1 fruit fly cellular context compared by ENCODE assay signal in the genomic region with DNA sequence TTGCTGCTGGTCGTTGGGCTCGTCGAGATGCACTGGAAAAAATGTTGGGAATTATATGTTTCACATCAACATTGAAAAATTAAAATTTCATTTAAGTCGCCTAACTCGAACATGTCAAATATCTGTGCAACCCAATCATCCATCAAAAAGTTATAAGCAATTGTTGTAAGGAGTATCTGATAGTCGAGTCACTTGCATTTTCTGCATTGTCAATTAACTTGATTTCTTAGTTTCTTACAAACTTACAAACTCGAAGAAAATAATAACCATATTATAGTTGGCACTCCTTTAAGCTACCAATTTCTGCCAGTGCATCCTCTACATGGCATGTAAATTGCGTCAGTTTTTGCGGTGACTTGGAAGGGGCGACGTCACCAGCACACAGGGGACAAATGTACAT.
TF ChIP-seq lines count a peak whose summit lies in the region.

No protein-coding gene starts in this region.

TF ChIP-seq in whole organism, embryonic, 481 proteins besides CTCF, POLR2A, EP300 and RAD21 (continued from another document and continues in another):
- TF ChIP-seq onecut (GFP tag; IDR thresholded peaks at IDR 0.05; lab: Robert Waterston, UW) (no peak), usp (GFP tag; optimal IDR thresholded peaks at IDR 0.05; lab: Kevin White, UChicago) (no peak), sob (GFP tag; IDR thresholded peaks at IDR 0.05; lab: Robert Waterston, UW) (no peak), chn (GFP tag; optimal IDR thresholded peaks at IDR 0.05; lab: Kevin White, UChicago) (peak; percentile 53), D19A (tag; optimal IDR thresholded peaks at IDR 0.05; lab: Kevin White, UChicago) (peak; percentile 23), CG15479 (GFP tag; optimal IDR thresholded peaks at IDR 0.05; lab: Kevin White, UChicago) (no peak), CG15011 (GFP tag; optimal IDR thresholded peaks at IDR 0.05; lab: Kevin White, UChicago) (no peak), CG17361 (GFP tag; IDR thresholded peaks at IDR 0.05; lab: Robert Waterston, UW) (peak; percentile 61), fd3F (GFP tag; optimal IDR thresholded peaks at IDR 0.05; lab: Kevin White, UChicago) (no peak), Xrp1 (GFP tag; IDR thresholded peaks at IDR 0.05; lab: Robert Waterston, UW) (peak; percentile 66; the same call in 1 of the 2 replicates), CG8388 (GFP tag; optimal IDR thresholded peaks at IDR 0.05; lab: Kevin White, UChicago) (peak; percentile 45), CG1603 (tag; optimal IDR thresholded peaks at IDR 0.05; lab: Kevin White, UChicago) (peak; percentile 53), tna (GFP tag; IDR thresholded peaks at IDR 0.05; lab: Robert Waterston, UW; ENCODE audit: partially characterized antibody) (peak; percentile 27; the same call in 1 of the 2 replicates), CG1602 (GFP tag; optimal IDR thresholded peaks at IDR 0.05; lab: Kevin White, UChicago) (peak; percentile 54), seq (GFP tag; IDR thresholded peaks at IDR 0.05; lab: Robert Waterston, UW) (no peak), en (GFP tag; optimal IDR thresholded peaks at IDR 0.05; lab: Kevin White, UChicago) (peak; percentile 29), slp2 (GFP tag; optimal IDR thresholded peaks at IDR 0.05; lab: Kevin White, UChicago) (no peak), CG10366 (GFP tag; IDR thresholded peaks at IDR 0.05; lab: Robert Waterston, UW) (no peak), ab (GFP tag; optimal IDR thresholded peaks at IDR 0.05; lab: Kevin White, UChicago) (no peak), CG9609 (GFP tag; optimal IDR thresholded peaks at IDR 0.05; lab: Kevin White, UChicago) (peak; percentile 27), BEAF-32 (GFP tag; optimal IDR thresholded peaks at IDR 0.05; lab: Kevin White, UChicago) (no peak), Rfx (GFP tag; IDR thresholded peaks at IDR 0.05; lab: Robert Waterston, UW) (no peak), CG6791 (GFP tag; IDR thresholded peaks at IDR 0.05; lab: Robert Waterston, UW; ENCODE audit: partially characterized antibody) (0 out of 3 replicates have a peak, but pooled peaks have one; percentile 52), CG1233 (GFP tag; optimal IDR thresholded peaks at IDR 0.05; lab: Kevin White, UChicago) (peak; percentile 19), shn (GFP tag; optimal IDR thresholded peaks at IDR 0.05; lab: Kevin White, UChicago) (peak; percentile 7), bowl (GFP tag; IDR thresholded peaks at IDR 0.05; lab: Robert Waterston, UW) (no peak), prd (optimal IDR thresholded peaks at IDR 0.05; lab: Kevin White, UChicago) (no peak), prd (GFP tag; IDR thresholded peaks at IDR 0.05; lab: Robert Waterston, UW) (peak; percentile 61; the same call in 2 of the 3 replicates), CG13424 (tag; optimal IDR thresholded peaks at IDR 0.05; lab: Kevin White, UChicago) (peak; percentile 42), ac (GFP tag; optimal IDR thresholded peaks at IDR 0.05; lab: Kevin White, UChicago) (no peak), ind (GFP tag; optimal IDR thresholded peaks at IDR 0.05; lab: Kevin White, UChicago) (peak; percentile 8), cas (GFP tag; IDR thresholded peaks at IDR 0.05; lab: Robert Waterston, UW) (no peak), sens (GFP tag; lab: Kevin White, UChicago) (peak; percentile 79), Pdp1 (GFP tag; optimal IDR thresholded peaks at IDR 0.05; lab: Kevin White, UChicago) (peak; percentile 7 to 40), CG17802 (tag; optimal IDR thresholded peaks at IDR 0.05; lab: Kevin White, UChicago) (peak; percentile 12), phol (tag; optimal IDR thresholded peaks at IDR 0.05; lab: Kevin White, UChicago) (peak; percentile 56), Usf (GFP tag; optimal IDR thresholded peaks at IDR 0.05; lab: Kevin White, UChicago) (peak; percentile 18), Nf-YA (GFP tag; IDR thresholded peaks at IDR 0.05; lab: Robert Waterston, UW) (0 out of 2 replicates have a peak, but pooled peaks have one; percentile 19), danr (GFP tag; IDR thresholded peaks at IDR 0.05; lab: Robert Waterston, UW) (no peak), p53 (GFP tag; optimal IDR thresholded peaks at IDR 0.05; lab: Kevin White, UChicago) (no peak), fu2 (GFP tag; optimal IDR thresholded peaks at IDR 0.05; lab: Kevin White, UChicago) (no peak), nau (GFP tag; optimal IDR thresholded peaks at IDR 0.05; lab: Kevin White, UChicago) (peak; percentile 37), CG1529 (GFP tag; optimal IDR thresholded peaks at IDR 0.05; lab: Kevin White, UChicago) (peak; percentile 37), Ets65A (GFP tag; lab: Kevin White, UChicago) (peak; percentile 95), CG10543 (GFP tag; optimal IDR thresholded peaks at IDR 0.05; lab: Kevin White, UChicago) (no peak), ttk (GFP tag; IDR thresholded peaks at IDR 0.05; lab: Robert Waterston, UW) (0 out of 2 replicates have a peak, but pooled peaks have one; percentile 8), lola (GFP tag; optimal IDR thresholded peaks at IDR 0.05; lab: Kevin White, UChicago) (peak in 1 of 3 experiments; percentile 29), Dref (GFP tag; IDR thresholded peaks at IDR 0.05; lab: Robert Waterston, UW) (no peak), Meics (GFP tag; optimal IDR thresholded peaks at IDR 0.05; lab: Kevin White, UChicago) (peak; percentile 40), Spps (tag; optimal IDR thresholded peaks at IDR 0.05; lab: Kevin White, UChicago) (no peak), eve (GFP tag; optimal IDR thresholded peaks at IDR 0.05; lab: Kevin White, UChicago) (peak in 1 of 2 experiments; percentile 67), Hey (tag; optimal IDR thresholded peaks at IDR 0.05; lab: Kevin White, UChicago) (no peak), CG9727 (GFP tag; optimal IDR thresholded peaks at IDR 0.05; lab: Kevin White, UChicago) (peak; percentile 65), CG34422 (GFP tag; IDR thresholded peaks at IDR 0.05; lab: Robert Waterston, UW) (0 out of 3 replicates have a peak, but pooled peaks have one; percentile 32), HHEX (GFP tag; optimal IDR thresholded peaks at IDR 0.05; lab: Kevin White, UChicago) (no peak), gce (GFP tag; IDR thresholded peaks at IDR 0.05; lab: Robert Waterston, UW) (0 out of 3 replicates have a peak, but pooled peaks have one; percentile 10), ato (GFP tag; IDR thresholded peaks at IDR 0.05; lab: Robert Waterston, UW; ENCODE audit: partially characterized antibody) (no peak), esg (GFP tag; conservative IDR thresholded peaks at IDR 0.05; lab: Robert Waterston, UW) (0 out of 2 replicates have a peak, but pooled peaks have one; percentile 36), CG10209 (GFP tag; optimal IDR thresholded peaks at IDR 0.05; lab: Kevin White, UChicago) (peak; percentile 18), CG12155 (GFP tag; optimal IDR thresholded peaks at IDR 0.05; lab: Kevin White, UChicago) (peak; percentile 2), ATbp (GFP tag; optimal IDR thresholded peaks at IDR 0.05; lab: Kevin White, UChicago) (peak; percentile 37), CG17385 (GFP tag; optimal IDR thresholded peaks at IDR 0.05; lab: Kevin White, UChicago) (peak; percentile 27), CG17829 (tag; optimal IDR thresholded peaks at IDR 0.05; lab: Kevin White, UChicago) (peak; percentile 55), gem (tag; optimal IDR thresholded peaks at IDR 0.05; lab: Kevin White, UChicago) (peak; percentile 72), sr (GFP tag; IDR thresholded peaks at IDR 0.05; lab: Robert Waterston, UW) (no peak), CG8478 (optimal IDR thresholded peaks at IDR 0.05; lab: Kevin White, UChicago) (no peak), CG11695 (GFP tag; IDR thresholded peaks at IDR 0.05; lab: Robert Waterston, UW) (0 out of 3 replicates have a peak, but pooled peaks have one; percentile 37), Sox100B (GFP tag; optimal IDR thresholded peaks at IDR 0.05; lab: Kevin White, UChicago) (peak; percentile 48), CG31441 (GFP tag; IDR thresholded peaks at IDR 0.05; lab: Robert Waterston, UW) (peak; percentile 73), Antp (GFP tag; optimal IDR thresholded peaks at IDR 0.05; lab: Kevin White, UChicago) (peak; percentile 32), ERR (GFP tag; optimal IDR thresholded peaks at IDR 0.05; lab: Kevin White, UChicago) (no peak), HLHmδ (GFP tag; optimal IDR thresholded peaks at IDR 0.05; lab: Kevin White, UChicago) (no peak), peb (GFP tag; IDR thresholded peaks at IDR 0.05; lab: Robert Waterston, UW) (no peak), CG7556 (GFP tag; optimal IDR thresholded peaks at IDR 0.05; lab: Kevin White, UChicago) (peak; percentile 64), CG16813 (GFP tag; IDR thresholded peaks at IDR 0.05; lab: Robert Waterston, UW; ENCODE audit: partially characterized antibody) (peak; percentile 54; the same call in 2 of the 3 replicates), CG18764 (GFP tag; optimal IDR thresholded peaks at IDR 0.05; lab: Kevin White, UChicago) (peak; percentile 30), tio (GFP tag; optimal IDR thresholded peaks at IDR 0.05; lab: Kevin White, UChicago) (peak; percentile 51), Six4 (GFP tag; optimal IDR thresholded peaks at IDR 0.05; lab: Kevin White, UChicago) (peak; percentile 20), CG8765 (GFP tag; IDR thresholded peaks at IDR 0.05; lab: Robert Waterston, UW) (no peak), Hr51 (GFP tag; optimal IDR thresholded peaks at IDR 0.05; lab: Kevin White, UChicago) (peak in 1 of 2 experiments; percentile 58), CG42726 (GFP tag; IDR thresholded peaks at IDR 0.05; lab: Robert Waterston, UW; ENCODE audit: partially characterized antibody) (no peak), Tbp (GFP tag; optimal IDR thresholded peaks at IDR 0.05; lab: Kevin White, UChicago) (no peak), insv (GFP tag; optimal IDR thresholded peaks at IDR 0.05; lab: Kevin White, UChicago) (no peak), ewg (GFP tag; optimal IDR thresholded peaks at IDR 0.05; lab: Kevin White, UChicago) (peak; percentile 9), ranshi (GFP tag; IDR thresholded peaks at IDR 0.05; lab: Robert Waterston, UW) (peak; percentile 4; the same call in 1 of the 2 replicates), Sry-δ (GFP tag; optimal IDR thresholded peaks at IDR 0.05; lab: Kevin White, UChicago) (peak; percentile 10), CG31224 (GFP tag; IDR thresholded peaks at IDR 0.05; lab: Robert Waterston, UW) (no peak), CG12391 (tag; optimal IDR thresholded peaks at IDR 0.05; lab: Kevin White, UChicago) (peak; percentile 45), lbe (GFP tag; optimal IDR thresholded peaks at IDR 0.05; lab: Kevin White, UChicago) (no peak), Hsf (GFP tag; optimal IDR thresholded peaks at IDR 0.05; lab: Kevin White, UChicago) (peak; percentile 49), CG10274 (GFP tag; optimal IDR thresholded peaks at IDR 0.05; lab: Kevin White, UChicago) (no peak), CG14667 (GFP tag; IDR thresholded peaks at IDR 0.05; lab: Robert Waterston, UW) (peak; percentile 24; the same call in 1 of the 2 replicates), btn (GFP tag; optimal IDR thresholded peaks at IDR 0.05; lab: Kevin White, UChicago) (peak; percentile 29), sna (GFP tag; IDR thresholded peaks at IDR 0.05; lab: Robert Waterston, UW; ENCODE audit: partially characterized antibody) (no peak), CG13775 (GFP tag; optimal IDR thresholded peaks at IDR 0.05; lab: Kevin White, UChicago) (peak; percentile 31), Fer2 (tag; optimal IDR thresholded peaks at IDR 0.05; lab: Kevin White, UChicago) (no peak), D (optimal IDR thresholded peaks at IDR 0.05; lab: Kevin White, UChicago) (no peak), D (GFP tag; optimal IDR thresholded peaks at IDR 0.05; lab: Kevin White, UChicago) (peak; percentile 63), cato (GFP tag; optimal IDR thresholded peaks at IDR 0.05; lab: Kevin White, UChicago; ENCODE audit: borderline replicate concordance) (no peak), D19B (GFP tag; optimal IDR thresholded peaks at IDR 0.05; lab: Kevin White, UChicago) (peak; percentile 33), Ada2b (GFP tag; IDR thresholded peaks at IDR 0.05; lab: Robert Waterston, UW) (0 out of 2 replicates have a peak, but pooled peaks have one; percentile 27), CG14050 (GFP tag; IDR thresholded peaks at IDR 0.05; lab: Robert Waterston, UW) (no peak), Hmx (GFP tag; optimal IDR thresholded peaks at IDR 0.05; lab: Kevin White, UChicago) (no peak), row (GFP tag; IDR thresholded peaks at IDR 0.05; lab: Robert Waterston, UW) (peak; percentile 39; the same call in 2 of the 3 replicates), mam (GFP tag; optimal IDR thresholded peaks at IDR 0.05; lab: Kevin White, UChicago) (peak; percentile 43), fd96Cb (tag; optimal IDR thresholded peaks at IDR 0.05; lab: Kevin White, UChicago) (peak; percentile 40), CG2120 (GFP tag; optimal IDR thresholded peaks at IDR 0.05; lab: Kevin White, UChicago) (peak; percentile 50), CG6254 (GFP tag; optimal IDR thresholded peaks at IDR 0.05; lab: Kevin White, UChicago) (peak; percentile 27), hkb (optimal IDR thresholded peaks at IDR 0.05; lab: Kevin White, UChicago) (no peak), hkb (GFP tag; IDR thresholded peaks at IDR 0.05; lab: Robert Waterston, UW) (peak; percentile 33; the same call in 1 of the 2 replicates), nmo (GFP tag; optimal IDR thresholded peaks at IDR 0.05; lab: Kevin White, UChicago) (peak; percentile 65), NFAT (GFP tag; IDR thresholded peaks at IDR 0.05; lab: Robert Waterston, UW) (0 out of 2 replicates have a peak, but pooled peaks have one; percentile 2), sisA (GFP tag; IDR thresholded peaks at IDR 0.05; lab: Robert Waterston, UW) (peak; percentile 45; the same call in 1 of the 2 replicates), hb (GFP tag; IDR thresholded peaks at IDR 0.05; lab: Robert Waterston, UW; ENCODE audit: partially characterized antibody) (0 out of 3 replicates have a peak, but pooled peaks have one; percentile 30), CG6689 (GFP tag; IDR thresholded peaks at IDR 0.05; lab: Robert Waterston, UW) (peak; percentile 51; the same call in 1 of the 2 replicates), Hr3 (GFP tag; optimal IDR thresholded peaks at IDR 0.05; lab: Kevin White, UChicago) (peak; percentile 19), mld (GFP tag; IDR thresholded peaks at IDR 0.05; lab: Robert Waterston, UW; ENCODE audit: partially characterized antibody) (0 out of 3 replicates have a peak, but pooled peaks have one; percentile 26), CG2678 (tag; optimal IDR thresholded peaks at IDR 0.05; lab: Kevin White, UChicago) (peak; percentile 70), CG1024 (GFP tag; IDR thresholded peaks at IDR 0.05; lab: Robert Waterston, UW) (no peak), Camta (GFP tag; optimal IDR thresholded peaks at IDR 0.05; lab: Kevin White, UChicago) (no peak), CG11504 (tag; optimal IDR thresholded peaks at IDR 0.05; lab: Kevin White, UChicago) (peak; percentile 67), Trl (optimal IDR thresholded peaks at IDR 0.05; lab: Kevin White, UChicago) (no peak), Trl (GFP tag; optimal IDR thresholded peaks at IDR 0.05; lab: Kevin White, UChicago) (peak; percentile 35)
